Fruit fly (Drosophila melanogaster) whole organism, embryonic: ENCODE measurements around the gene Cbp20.

ENCODE experiments used
- Ada2b ChIP-seq: fragments of 200-800 bp; sonication (Bioruptor generic); IDR thresholded peaks from 2 replicates; pipeline ENCODE4 v1.3.6; 2022; ENCODE audit warnings: missing biosample characterization, missing genetic modification characterization
- Asciz ChIP-seq: fragments of 200-800 bp; sonication (Bioruptor generic); optimal IDR thresholded peaks from 2 replicates; lab custom pipeline; 2017; ENCODE audit warnings: missing biosample characterization, mild to moderate bottlenecking, missing genetic modification characterization, missing genetic modification reagents
- B-H1 ChIP-seq: fragments of 200-800 bp; sonication (Bioruptor generic); IDR thresholded peaks from 3 replicates; pipeline ENCODE4 v1.3.6; 2022; ENCODE audit warnings: missing biosample characterization, missing genetic modification characterization
- B-H2 ChIP-seq: fragments of 200-800 bp; sonication (Bioruptor generic); optimal IDR thresholded peaks from 2 replicates; lab custom pipeline; 2018; ENCODE audit warnings: missing biosample characterization, mild to moderate bottlenecking, missing genetic modification characterization
- CG11456 ChIP-seq: fragments of 200-800 bp; sonication (Bioruptor generic); IDR thresholded peaks from 3 replicates; pipeline ENCODE4 v1.3.6; 2022; ENCODE audit warnings: missing biosample characterization, missing genetic modification characterization
- CG12155 ChIP-seq: fragments of 200-800 bp; sonication (Bioruptor generic); optimal IDR thresholded peaks from 3 replicates; lab custom pipeline; 2016; ENCODE audit warnings: missing biosample characterization, missing genetic modification characterization
- CG13775 ChIP-seq: fragments of 200-800 bp; sonication (Bioruptor generic); optimal IDR thresholded peaks from 3 replicates; lab custom pipeline; 2017; ENCODE audit warnings: missing biosample characterization, mild to moderate bottlenecking, missing genetic modification characterization
- CG14667 ChIP-seq: fragments of 200-800 bp; sonication (Bioruptor generic); IDR thresholded peaks from 2 replicates; pipeline ENCODE4 v1.3.6; 2022; ENCODE audit warnings: missing biosample characterization, missing genetic modification characterization
- CG14710 ChIP-seq: fragments of 200-800 bp; sonication (Bioruptor generic); optimal IDR thresholded peaks from 3 replicates; lab custom pipeline; 2019; ENCODE audit warnings: missing biosample characterization, mild to moderate bottlenecking, missing genetic modification characterization, moderate library complexity
- CG14860 ChIP-seq: fragments of 200-800 bp; sonication (Bioruptor generic); IDR thresholded peaks from 3 replicates; pipeline ENCODE4 v1.3.6; 2022; ENCODE audit warnings: missing biosample characterization, missing genetic modification characterization; ENCODE audit not compliant: partially characterized antibody
- CG15269 ChIP-seq: fragments of 200-800 bp; sonication (Bioruptor generic); optimal IDR thresholded peaks from 2 replicates; lab custom pipeline; 2018; ENCODE audit warnings: missing biosample characterization, mild to moderate bottlenecking, missing genetic modification characterization, moderate library complexity
- CG15696 ChIP-seq: fragments of 200-800 bp; sonication (Bioruptor generic); optimal IDR thresholded peaks from 2 replicates; lab custom pipeline; 2019; ENCODE audit warnings: missing biosample characterization, mild to moderate bottlenecking, missing genetic modification characterization, moderate library complexity
- CG2120 ChIP-seq: fragments of 200-800 bp; sonication (Bioruptor generic); optimal IDR thresholded peaks from 3 replicates; lab custom pipeline; 2016; ENCODE audit warnings: missing biosample characterization, missing genetic modification characterization
- CG2202 ChIP-seq: fragments of 200-800 bp; sonication (Bioruptor generic); optimal IDR thresholded peaks from 2 replicates; lab custom pipeline; 2018; ENCODE audit warnings: missing biosample characterization, mild to moderate bottlenecking, missing genetic modification characterization
- CG3163 ChIP-seq: fragments of 200-800 bp; sonication (Bioruptor generic); optimal IDR thresholded peaks from 3 replicates; lab custom pipeline; 2016; ENCODE audit warnings: missing biosample characterization, missing genetic modification characterization
- CG4328 ChIP-seq: fragments of 200-800 bp; sonication (Bioruptor generic); optimal IDR thresholded peaks from 3 replicates; lab custom pipeline; 2017; ENCODE audit warnings: missing biosample characterization, missing genetic modification reagents, missing genetic modification characterization
- CG7271 ChIP-seq: fragments of 200-800 bp; sonication (Bioruptor generic); optimal IDR thresholded peaks from 2 replicates; lab custom pipeline; 2018; ENCODE audit warnings: missing biosample characterization, mild to moderate bottlenecking, missing genetic modification characterization, moderate library complexity
- CG8388 ChIP-seq: fragments of 200-800 bp; sonication (Bioruptor generic); optimal IDR thresholded peaks from 2 replicates; lab custom pipeline; 2019; ENCODE audit warnings: missing biosample characterization, mild to moderate bottlenecking, missing genetic modification characterization, moderate library complexity
- Chrac-16 ChIP-seq: fragments of 200-800 bp; sonication (Bioruptor generic); optimal IDR thresholded peaks from 3 replicates; lab custom pipeline; 2016; ENCODE audit warnings: missing biosample characterization, missing genetic modification characterization
- CkIIα-i1 ChIP-seq: fragments of 200-800 bp; sonication (Bioruptor generic); IDR thresholded peaks from 2 replicates; pipeline ENCODE4 v1.3.6; 2022; ENCODE audit warnings: missing biosample characterization, missing genetic modification characterization
- D19B ChIP-seq: fragments of 200-800 bp; sonication (Bioruptor generic); optimal IDR thresholded peaks from 2 replicates; lab custom pipeline; 2017; ENCODE audit warnings: missing biosample characterization, mild to moderate bottlenecking, missing genetic modification characterization
- Deaf1 ChIP-seq: fragments of 200-800 bp; optimal IDR thresholded peaks from 3 replicates; lab custom pipeline; 2019; ENCODE audit warnings: missing biosample characterization, mild to moderate bottlenecking, missing genetic modification characterization, moderate library complexity
- GATAe ChIP-seq: fragments of 200-800 bp; sonication (Bioruptor generic); conservative IDR thresholded peaks from 2 replicates; pipeline ENCODE4 v1.3.6; 2022; ENCODE audit warnings: missing biosample characterization, missing genetic modification characterization
- Gsc ChIP-seq: fragments of 200-800 bp; sonication (Bioruptor generic); IDR thresholded peaks from 2 replicates; pipeline ENCODE4 v1.3.6; 2022; ENCODE audit warnings: missing biosample characterization, missing genetic modification characterization
- H15 ChIP-seq: fragments of 200-800 bp; sonication (Bioruptor generic); IDR thresholded peaks from 3 replicates; pipeline ENCODE4 v1.3.6; 2022; ENCODE audit warnings: missing biosample characterization, missing genetic modification characterization
- Hey ChIP-seq: fragments of 200-800 bp; sonication (Bioruptor generic); optimal IDR thresholded peaks from 3 replicates; lab custom pipeline; 2018; ENCODE audit warnings: missing biosample characterization, mild to moderate bottlenecking, missing genetic modification characterization
- Mad ChIP-seq: fragments of 200-800 bp; sonication (Bioruptor generic); optimal IDR thresholded peaks from 2 replicates; lab custom pipeline; 2016; ENCODE audit warnings: missing biosample characterization, missing genetic modification characterization
- Nf-YB ChIP-seq: fragments of 200-800 bp; sonication (Bioruptor generic); optimal IDR thresholded peaks from 3 replicates; lab custom pipeline; 2019; ENCODE audit warnings: missing biosample characterization, mild to moderate bottlenecking, missing genetic modification characterization, moderate library complexity
- NfI ChIP-seq: fragments of 200-800 bp; sonication (Bioruptor generic); optimal IDR thresholded peaks from 3 replicates; lab custom pipeline; 2018; ENCODE audit warnings: missing biosample characterization, mild to moderate bottlenecking, missing genetic modification characterization, moderate library complexity
- amos ChIP-seq: fragments of 200-800 bp; sonication (Bioruptor generic); IDR thresholded peaks from 2 replicates; pipeline ENCODE4 v1.3.6; 2022; ENCODE audit warnings: missing biosample characterization, missing genetic modification characterization; ENCODE audit not compliant: partially characterized antibody
- ash1 ChIP-seq: fragments of 200-800 bp; sonication (Bioruptor generic); optimal IDR thresholded peaks from 2 replicates; lab custom pipeline; 2018; ENCODE audit warnings: missing biosample characterization, mild to moderate bottlenecking, missing genetic modification characterization
- fru ChIP-seq: fragments of >200 bp; optimal IDR thresholded peaks from 2 replicates; lab custom pipeline; 2017
- ftz-f1 ChIP-seq: fragments of 200-800 bp; sonication (Bioruptor generic); optimal IDR thresholded peaks from 2 replicates; lab custom pipeline; 2016; ENCODE audit warnings: missing biosample characterization, missing genetic modification characterization
- gcm ChIP-seq: fragments of 200-800 bp; sonication (Bioruptor generic); optimal IDR thresholded peaks from 2 replicates; lab custom pipeline; 2019; ENCODE audit warnings: missing biosample characterization, mild to moderate bottlenecking, missing genetic modification characterization, moderate library complexity
- grn ChIP-seq: fragments of 200-800 bp; sonication (Bioruptor generic); optimal IDR thresholded peaks from 3 replicates; lab custom pipeline; 2017; ENCODE audit warnings: missing biosample characterization, missing genetic modification characterization
- gt ChIP-seq: fragments of 200-800 bp; sonication (Bioruptor generic); IDR thresholded peaks from 2 replicates; pipeline ENCODE4 v1.3.6; 2022; ENCODE audit warnings: missing biosample characterization, missing genetic modification characterization
- kah ChIP-seq: fragments of 200-800 bp; sonication (Bioruptor generic); optimal IDR thresholded peaks from 2 replicates; lab custom pipeline; 2018; ENCODE audit warnings: missing biosample characterization, mild to moderate bottlenecking, missing genetic modification characterization
- klu ChIP-seq: fragments of 200-800 bp; sonication (Bioruptor generic); IDR thresholded peaks from 2 replicates; pipeline ENCODE4 v1.3.6; 2022; ENCODE audit warnings: missing biosample characterization, missing genetic modification characterization
- mld ChIP-seq: fragments of 200-800 bp; sonication (Bioruptor generic); IDR thresholded peaks from 3 replicates; pipeline ENCODE4 v1.3.6; 2022; ENCODE audit warnings: missing biosample characterization, missing genetic modification characterization; ENCODE audit not compliant: partially characterized antibody
- pan ChIP-seq, 4 experiments: fragments of >200 bp in 3 of 4; fragments of 200-800 bp in 1 of 4; sonication (Bioruptor generic) in 1 of 4; optimal IDR thresholded peaks in 3 of 4; IDR thresholded peaks in 1 of 4; 2 replicates each; pipeline versions ENCODE4 v1.3.6 to Lab custom; 2017 to 2022; ENCODE audit warnings: missing biosample characterization in 2 of 4, missing genetic modification characterization in 2 of 4, mixed read lengths in 1 of 4
- pho ChIP-seq: fragments of 200-800 bp; sonication (Bioruptor generic); optimal IDR thresholded peaks from 2 replicates; lab custom pipeline; 2016; ENCODE audit warnings: missing biosample characterization, missing genetic modification characterization
- pita ChIP-seq: fragments of 200-800 bp; sonication (Bioruptor generic); optimal IDR thresholded peaks from 2 replicates; lab custom pipeline; 2017; ENCODE audit warnings: missing biosample characterization, mild to moderate bottlenecking, missing genetic modification characterization
- run ChIP-seq: fragments of 200-800 bp; sonication (Bioruptor generic); optimal IDR thresholded peaks from 3 replicates; lab custom pipeline; 2018; ENCODE audit warnings: missing biosample characterization, mild to moderate bottlenecking, missing genetic modification characterization
- slou ChIP-seq: fragments of 200-800 bp; sonication (Bioruptor generic); optimal IDR thresholded peaks from 3 replicates; lab custom pipeline; 2016; ENCODE audit warnings: missing biosample characterization, missing genetic modification characterization
- toy ChIP-seq: fragments of 200-800 bp; sonication (Bioruptor generic); IDR thresholded peaks from 2 replicates; pipeline ENCODE4 v1.3.6; 2022; ENCODE audit warnings: missing biosample characterization, missing genetic modification characterization
- unc-4 ChIP-seq: fragments of 200-800 bp; sonication (Bioruptor generic); IDR thresholded peaks from 2 replicates; pipeline ENCODE4 v1.3.6; 2022; ENCODE audit warnings: missing biosample characterization, missing genetic modification characterization; ENCODE audit not compliant: partially characterized antibody
- vfl ChIP-seq: fragments of 200-800 bp; sonication (Bioruptor generic); optimal IDR thresholded peaks from 2 replicates; lab custom pipeline; 2016; ENCODE audit warnings: missing biosample characterization, missing genetic modification characterization
- vvl ChIP-seq: fragments of 200-800 bp; sonication (Bioruptor generic); IDR thresholded peaks from 2 replicates; pipeline ENCODE4 v1.3.6; 2022; ENCODE audit warnings: missing biosample characterization, missing genetic modification characterization
- zfh1 ChIP-seq: fragments of 200-800 bp; sonication (Bioruptor generic); IDR thresholded peaks from 3 replicates; pipeline ENCODE4 v1.3.6; 2022; ENCODE audit warnings: missing biosample characterization, missing genetic modification characterization

Cbp20 gene

dm6 chr3R:18164052-18164722 lies at the start of gene Cbp20, which contains the start of gene CG7218 (continued):
- TF ChIP-seq pan (optimal IDR thresholded peaks at IDR 0.05; lab: Kevin White, UChicago): no peak
- TF ChIP-seq pan (GFP tag; optimal IDR thresholded peaks at IDR 0.05 in 1 of 2, IDR thresholded peaks at IDR 0.05 in 1 of 2): peak in 1 of 2 experiments; percentile 82
- TF ChIP-seq CG8388 (GFP tag; lab: Kevin White, UChicago): peak; percentile 43
- TF ChIP-seq grn (GFP tag; lab: Kevin White, UChicago): no peak
- peak; percentile 75 for TF ChIP-seq vfl
- peak; percentile 90 for TF ChIP-seq CG11456 (GFP tag; lab: Robert Waterston, UW)
- peak; percentile 61 for TF ChIP-seq D19B (GFP tag; lab: Kevin White, UChicago)
- TF ChIP-seq toy (GFP tag; lab: Robert Waterston, UW): no peak
- no peak for TF ChIP-seq CkIIα-i1 (GFP tag; lab: Robert Waterston, UW)
- TF ChIP-seq CG12155 (GFP tag; lab: Kevin White, UChicago): peak; percentile 81
- TF ChIP-seq CG14710 (tag; lab: Kevin White, UChicago): peak; percentile 82
- TF ChIP-seq CG2202: no peak
- peak; percentile 14 for TF ChIP-seq Mad (GFP tag; lab: Kevin White, UChicago)
- peak; percentile 77 for TF ChIP-seq B-H2 (GFP tag; lab: Kevin White, UChicago)
- peak; percentile 73 for TF ChIP-seq Chrac-16 (GFP tag; lab: Kevin White, UChicago)
- peak; percentile 81 for TF ChIP-seq amos (GFP tag; lab: Robert Waterston, UW)
- TF ChIP-seq Deaf1 (tag; lab: Kevin White, UChicago): peak; percentile 47
- TF ChIP-seq gcm: no peak
- 0 out of 2 replicates have a peak, but pooled peaks have one; percentile 25 for TF ChIP-seq klu (GFP tag; lab: Robert Waterston, UW)
- TF ChIP-seq kah (GFP tag; lab: Kevin White, UChicago): no peak
- TF ChIP-seq CG2120 (GFP tag; lab: Kevin White, UChicago): peak; percentile 90
- no peak for TF ChIP-seq ash1 (GFP tag; lab: Kevin White, UChicago)
- peak; percentile 47 for TF ChIP-seq CG4328 (GFP tag; lab: Kevin White, UChicago)
- peak; percentile 68; the same call in 1 of the 3 replicates for TF ChIP-seq CG14860
- TF ChIP-seq pita: no peak
- peak; percentile 48 for TF ChIP-seq Nf-YB (GFP tag; lab: Kevin White, UChicago)
- TF ChIP-seq pho: peak; percentile 64
- peak; percentile 44 for TF ChIP-seq slou (GFP tag; lab: Kevin White, UChicago)
- TF ChIP-seq B-H1 (GFP tag; lab: Robert Waterston, UW): peak; percentile 66
- TF ChIP-seq ftz-f1 (GFP tag; lab: Kevin White, UChicago): no peak
- TF ChIP-seq zfh1: peak; percentile 74
- peak; percentile 74 for TF ChIP-seq NfI
- TF ChIP-seq vvl: peak; percentile 82
- peak; percentile 90 for TF ChIP-seq unc-4 (GFP tag; lab: Robert Waterston, UW)
- TF ChIP-seq H15 (GFP tag; lab: Robert Waterston, UW): peak; percentile 65; the same call in 1 of the 3 replicates
- TF ChIP-seq gt (GFP tag; lab: Robert Waterston, UW): no peak
- TF ChIP-seq CG7271 (tag; lab: Kevin White, UChicago): peak; percentile 28
- no peak for TF ChIP-seq fru (lab: Kevin White, UChicago)
- TF ChIP-seq Asciz: no peak
- TF ChIP-seq Hey (tag; lab: Kevin White, UChicago): no peak
- TF ChIP-seq mld (GFP tag; lab: Robert Waterston, UW): no peak
- TF ChIP-seq CG13775 (GFP tag; lab: Kevin White, UChicago): peak; percentile 73
- TF ChIP-seq CG3163 (GFP tag; lab: Kevin White, UChicago): peak; percentile 9
- TF ChIP-seq run (tag; lab: Kevin White, UChicago): no peak
- peak; percentile 49 for TF ChIP-seq CG15696
- peak; percentile 58; the same call in 1 of the 2 replicates for TF ChIP-seq CG14667 (GFP tag; lab: Robert Waterston, UW)
- peak; percentile 71 for TF ChIP-seq CG15269 (tag; lab: Kevin White, UChicago)
- peak; percentile 64 for TF ChIP-seq Ada2b
- no peak for TF ChIP-seq GATAe (GFP tag; lab: Robert Waterston, UW)
- TF ChIP-seq Gsc (GFP tag; lab: Robert Waterston, UW): no peak
